Worm (Caenorhabditis elegans) whole organism, L4 larva: ENCODE data around the gene str-124.

Experiments
- F10B5.3 ChIP-seq: sonication (generic microtip); optimal IDR thresholded peaks from 2 replicates; lab custom pipeline; 2016; ENCODE audit warnings: mild to moderate bottlenecking, missing genetic modification characterization, missing compliant biosample characterization
- F44E2.7 ChIP-seq: fragments of 200-800 bp; sonication (Bioruptor generic); IDR thresholded peaks from 2 replicates; pipeline ENCODE4 v2.1.2; 2022; ENCODE audit warnings: missing genetic modification characterization, missing compliant biosample characterization
- F49E8.2 ChIP-seq: sonication (generic microtip); optimal IDR thresholded peaks from 2 replicates; lab custom pipeline; 2016; ENCODE audit warnings: missing compliant biosample characterization, mild to moderate bottlenecking, missing genetic modification characterization, borderline replicate concordance
- T20F7.1 ChIP-seq: fragments of 200-800 bp; sonication (Bioruptor generic); optimal IDR thresholded peaks from 2 replicates; lab custom pipeline; 2018; ENCODE audit warnings: mild to moderate bottlenecking, missing genetic modification characterization, missing compliant biosample characterization
- aha-1 ChIP-seq: fragments of 150-350 bp; peaks from one replicate; lab custom pipeline; 2014; ENCODE audit warnings: missing biosample characterization, missing genetic modification characterization
- attf-4 ChIP-seq: sonication (generic microtip); optimal IDR thresholded peaks from 3 replicates; lab custom pipeline; 2017; ENCODE audit warnings: missing biosample characterization, missing genetic modification characterization
- ceh-20 ChIP-seq: fragments of 200-800 bp; sonication (Bioruptor generic); IDR thresholded peaks from 2 replicates; pipeline ENCODE4 v1.3.6; 2022; ENCODE audit warnings: missing genetic modification reagents, missing genetic modification characterization, missing compliant biosample characterization
- ceh-44 ChIP-seq: fragments of 200-800 bp; sonication (Bioruptor generic); IDR thresholded peaks from 2 replicates; pipeline ENCODE4 v1.3.6; 2022; ENCODE audit warnings: missing genetic modification reagents, missing genetic modification characterization, missing compliant biosample characterization
- ceh-62 ChIP-seq: sonication (generic microtip); optimal IDR thresholded peaks from 2 replicates; lab custom pipeline; 2017; ENCODE audit warnings: missing biosample characterization, missing genetic modification characterization
- daf-12 ChIP-seq: fragments of 150-350 bp; optimal IDR thresholded peaks from 2 replicates; lab custom pipeline; 2014; ENCODE audit warnings: missing biosample characterization, missing genetic modification reagents, missing genetic modification characterization
- daf-16 ChIP-seq, 3 experiments: sonication (generic microtip); optimal IDR thresholded peaks; 2 replicates each; lab custom pipeline; 2016 to 2017; ENCODE audit warnings: missing genetic modification characterization in 3 of 3, missing genetic modification reagents in 3 of 3, mild to moderate bottlenecking in 2 of 3, missing compliant biosample characterization in 2 of 3, missing biosample characterization in 1 of 3, moderate library complexity in 1 of 3
- daf-8 ChIP-seq: fragments of 200-800 bp; sonication (Bioruptor generic); IDR thresholded peaks from 2 replicates; pipeline ENCODE4 v1.3.6; 2022; ENCODE audit warnings: missing genetic modification characterization, missing compliant biosample characterization
- dmd-6 ChIP-seq: fragments of 200-800 bp; sonication (Bioruptor generic); IDR thresholded peaks from 2 replicates; pipeline ENCODE4 v1.3.6; 2022; ENCODE audit warnings: missing genetic modification reagents, missing genetic modification characterization, missing compliant biosample characterization
- dve-1 ChIP-seq: sonication (generic microtip); optimal IDR thresholded peaks from 2 replicates; lab custom pipeline; 2017; ENCODE audit warnings: antibody characterized with exemption, mild to moderate bottlenecking, missing genetic modification characterization, missing compliant biosample characterization; ENCODE audit not compliant: insufficient read depth
- egl-27 ChIP-seq: sonication (generic microtip); optimal IDR thresholded peaks from 3 replicates; lab custom pipeline; 2017; ENCODE audit warnings: missing biosample characterization, missing genetic modification reagents, missing genetic modification characterization
- egl-43 ChIP-seq: fragments of 200-800 bp; sonication (Bioruptor generic); IDR thresholded peaks from 2 replicates; pipeline ENCODE4 v1.3.6; 2022; ENCODE audit warnings: missing genetic modification reagents, missing genetic modification characterization, missing compliant biosample characterization
- fkh-10 ChIP-seq: fragments of 150-350 bp; optimal IDR thresholded peaks from 2 replicates; lab custom pipeline; 2014; ENCODE audit warnings: missing biosample characterization, missing genetic modification reagents, missing genetic modification characterization
- hif-1 ChIP-seq, 2 experiments: sonication (generic microtip); optimal IDR thresholded peaks; 2 replicates each; lab custom pipeline; 2016 to 2017; ENCODE audit warnings: missing compliant biosample characterization in 2 of 2, missing genetic modification characterization in 2 of 2, missing genetic modification reagents in 2 of 2, missing genotype in 2 of 2, mild to moderate bottlenecking in 1 of 2
- hlh-30 ChIP-seq: sonication (generic microtip); optimal IDR thresholded peaks from 2 replicates; lab custom pipeline; 2017; ENCODE audit warnings: antibody characterized with exemption, mild to moderate bottlenecking, missing genetic modification characterization, missing compliant biosample characterization; ENCODE audit not compliant: insufficient read depth
- jun-1 ChIP-seq: fragments of 150-350 bp; optimal IDR thresholded peaks from 2 replicates; lab custom pipeline; 2014; ENCODE audit warnings: missing biosample characterization, missing genetic modification reagents, missing genetic modification characterization
- lim-7 ChIP-seq: fragments of 200-800 bp; sonication (Bioruptor generic); IDR thresholded peaks from 2 replicates; pipeline ENCODE4 v1.3.6; 2022; ENCODE audit warnings: missing genetic modification characterization, missing compliant biosample characterization
- lin-13 ChIP-seq: fragments of 150-350 bp; optimal IDR thresholded peaks from 2 replicates; lab custom pipeline; 2014; ENCODE audit warnings: missing biosample characterization, missing genetic modification reagents, missing genetic modification characterization
- lin-15B ChIP-seq: fragments of 150-350 bp; sonication (generic microtip); optimal IDR thresholded peaks from 3 replicates; lab custom pipeline; 2014; ENCODE audit warnings: missing biosample characterization, missing genetic modification characterization
- mes-2 ChIP-seq: sonication (generic microtip); optimal IDR thresholded peaks from 2 replicates; lab custom pipeline; 2016; ENCODE audit warnings: missing genotype, mild to moderate bottlenecking, missing genetic modification characterization, missing compliant biosample characterization; ENCODE audit not compliant: poor library complexity, severe bottlenecking
- nhr-102 ChIP-seq: sonication (generic microtip); optimal IDR thresholded peaks from 2 replicates; lab custom pipeline; 2016; ENCODE audit warnings: mild to moderate bottlenecking, missing genetic modification characterization, moderate library complexity, missing compliant biosample characterization
- nhr-237 ChIP-seq: sonication (generic microtip); optimal IDR thresholded peaks from 2 replicates; lab custom pipeline; 2017; ENCODE audit warnings: missing biosample characterization, missing genetic modification characterization
- nhr-28 ChIP-seq: fragments of 150-350 bp; optimal IDR thresholded peaks from 2 replicates; lab custom pipeline; 2014; ENCODE audit warnings: missing biosample characterization, missing genetic modification characterization
- nhr-6 ChIP-seq: fragments of 150-350 bp; optimal IDR thresholded peaks from 2 replicates; lab custom pipeline; 2014; ENCODE audit warnings: missing biosample characterization, missing genetic modification characterization
- pha-4 ChIP-seq, 2 experiments: fragments of 150-350 bp in 1 of 2; fragments of 200-800 bp in 1 of 2; sonication (Bioruptor generic) in 1 of 2; IDR thresholded peaks in 1 of 2; optimal IDR thresholded peaks in 1 of 2; 2 replicates each; pipeline versions ENCODE4 v1.3.6 to Lab custom; 2014 to 2022; ENCODE audit warnings: missing genetic modification characterization in 2 of 2, missing genetic modification reagents in 2 of 2, missing biosample characterization in 1 of 2, missing compliant biosample characterization in 1 of 2
- php-3 ChIP-seq: fragments of 200-800 bp; sonication (Bioruptor generic); IDR thresholded peaks from 2 replicates; pipeline ENCODE4 v1.3.6; 2022; ENCODE audit warnings: missing genetic modification reagents, missing genetic modification characterization, missing compliant biosample characterization
- pqm-1 ChIP-seq: sonication (generic microtip); optimal IDR thresholded peaks from 2 replicates; lab custom pipeline; 2017; ENCODE audit warnings: missing biosample characterization, missing genetic modification characterization
- spr-1 ChIP-seq: sonication (generic microtip); optimal IDR thresholded peaks from 2 replicates; lab custom pipeline; 2016; ENCODE audit warnings: mild to moderate bottlenecking, missing genetic modification characterization, missing compliant biosample characterization
- unc-39 ChIP-seq: sonication (generic microtip); optimal IDR thresholded peaks from 2 replicates; lab custom pipeline; 2017; ENCODE audit warnings: missing biosample characterization, missing genetic modification characterization
- unc-62 ChIP-seq, 3 experiments: fragments of 150-350 bp in 1 of 3; sonication (generic microtip); optimal IDR thresholded peaks in 2 of 3; peaks in 1 of 3; 1 replicate in 1 of 3; 2 replicates in 2 of 3; lab custom pipeline; 2014 to 2017; ENCODE audit warnings: missing biosample characterization in 3 of 3, missing genetic modification characterization in 3 of 3, missing genetic modification reagents in 3 of 3, missing genotype in 1 of 3

Gene str-124

ce11 chrX:12787624-12788023, at the start of gene str-124:
Gene str-124 (plus strand): TSS chrX:12787924.
- TF ChIP-seq T20F7.1 (no peak), attf-4 (no peak), hlh-30 (tag; lab: Kevin White, UChicago) (no peak)
- TF ChIP-seq, all 104 proteins: peak for 0

ce11 chrX:12738454-12738853, 49.3 kb upstream of the str-124 start, which contains the start of gene pgp-13:
Gene pgp-13 (plus strand): TSS chrX:12738754.
- TF ChIP-seq dmd-6 (GFP tag; lab: Robert Waterston, UW) (0 out of 2 replicates have a peak, but pooled peaks have one; percentile 27), lin-13 (no peak), nhr-6 (tag; lab: Kevin White, UChicago) (no peak), daf-8 (GFP tag; lab: Robert Waterston, UW) (no peak), F10B5.3 (no peak), nhr-28 (tag; lab: Kevin White, UChicago) (peak; percentile 31), hif-1 (tag; optimal IDR thresholded peaks at IDR 0.05; lab: Kevin White, UChicago) (no peak), pqm-1 (tag; lab: Kevin White, UChicago) (no peak), aha-1 (peak; percentile 12), unc-39 (tag; lab: Kevin White, UChicago) (no peak), nhr-237 (no peak), mes-2 (no peak)

- TF ChIP-seq F49E8.2 (tag; lab: Kevin White, UChicago) (no peak), nhr-102 (tag; lab: Kevin White, UChicago) (no peak), egl-43 (GFP tag; lab: Robert Waterston, UW) (0 out of 2 replicates have a peak, but pooled peaks have one; percentile 27), daf-16 (GFP tag; optimal IDR thresholded peaks at IDR 0.05; lab: Kevin White, UChicago) (no peak), daf-16 (tag; optimal IDR thresholded peaks at IDR 0.05; lab: Kevin White, UChicago) (no peak)
Measured at ce11 chrX:12749530-12750240, 38.0 kb upstream of the str-124 start, which contains the start of gene pgp-14. Gene pgp-14 (minus strand): TSS chrX:12749580.

ce11 chrX:12750805-12751204, 36.9 kb upstream of the str-124 start:
- TF ChIP-seq mes-2 (no peak), nhr-28 (tag; lab: Kevin White, UChicago) (peak; percentile 27)

ce11 chrX:12754043-12754442, 33.7 kb upstream of the str-124 start:
- TF ChIP-seq unc-62 (GFP tag; optimal IDR thresholded peaks at IDR 0.05 in 1 of 2; lab: Kevin White, UChicago): peak in 1 of 2 experiments; percentile 78
- TF ChIP-seq unc-62 (tag; optimal IDR thresholded peaks at IDR 0.05; lab: Kevin White, UChicago): no peak
- no peak for TF ChIP-seq F44E2.7

ce11 chrX:12755021-12755420, 32.7 kb upstream of the str-124 start:
- TF ChIP-seq unc-62 (GFP tag; optimal IDR thresholded peaks at IDR 0.05 in 1 of 2; lab: Kevin White, UChicago) (peak in 1 of 2 experiments; percentile 91), unc-62 (tag; optimal IDR thresholded peaks at IDR 0.05; lab: Kevin White, UChicago) (no peak), unc-39 (tag; lab: Kevin White, UChicago) (no peak)

ce11 chrX:12759010-12759409, 28.7 kb upstream of the str-124 start:
- no peak for TF ChIP-seq attf-4
- TF ChIP-seq php-3 (GFP tag; lab: Robert Waterston, UW): peak; percentile 41; the same call in 1 of the 2 replicates
- TF ChIP-seq dve-1 (tag; lab: Kevin White, UChicago): peak; percentile 54
- no peak for TF ChIP-seq daf-12
- TF ChIP-seq daf-16 (GFP tag; optimal IDR thresholded peaks at IDR 0.05; lab: Kevin White, UChicago): no peak
- peak; percentile 63 for TF ChIP-seq daf-16 (tag; optimal IDR thresholded peaks at IDR 0.05; lab: Kevin White, UChicago)
- TF ChIP-seq ceh-62 (tag; lab: Kevin White, UChicago): no peak
- TF ChIP-seq egl-27 (tag; lab: Kevin White, UChicago): no peak
- TF ChIP-seq lin-13: no peak
- no peak for TF ChIP-seq ceh-20 (GFP tag; lab: Robert Waterston, UW)
- TF ChIP-seq jun-1 (tag; lab: Kevin White, UChicago): no peak
- peak; percentile 28 for TF ChIP-seq nhr-28 (tag; lab: Kevin White, UChicago)
- TF ChIP-seq ceh-44 (GFP tag; lab: Robert Waterston, UW): no peak
- peak; percentile 32 for TF ChIP-seq dmd-6 (GFP tag; lab: Robert Waterston, UW)
- TF ChIP-seq spr-1 (tag; lab: Kevin White, UChicago): no peak
- TF ChIP-seq fkh-10 (GFP tag; lab: Kevin White, UChicago): no peak
- TF ChIP-seq lim-7 (GFP tag; lab: Robert Waterston, UW): no peak
- TF ChIP-seq pha-4 (GFP tag; IDR thresholded peaks at IDR 0.05; lab: Robert Waterston, UW): no peak
- no peak for TF ChIP-seq pha-4 (tag; optimal IDR thresholded peaks at IDR 0.05; lab: Kevin White, UChicago)
- no peak for TF ChIP-seq F44E2.7
- no peak for TF ChIP-seq nhr-6 (tag; lab: Kevin White, UChicago)
- no peak for TF ChIP-seq lin-15B (tag; lab: Kevin White, UChicago)
- peak; percentile 62 for TF ChIP-seq hlh-30 (tag; lab: Kevin White, UChicago)
